Fruit fly (Drosophila melanogaster): ENCODE results near the gene fws.

Gene fws

DNA sequence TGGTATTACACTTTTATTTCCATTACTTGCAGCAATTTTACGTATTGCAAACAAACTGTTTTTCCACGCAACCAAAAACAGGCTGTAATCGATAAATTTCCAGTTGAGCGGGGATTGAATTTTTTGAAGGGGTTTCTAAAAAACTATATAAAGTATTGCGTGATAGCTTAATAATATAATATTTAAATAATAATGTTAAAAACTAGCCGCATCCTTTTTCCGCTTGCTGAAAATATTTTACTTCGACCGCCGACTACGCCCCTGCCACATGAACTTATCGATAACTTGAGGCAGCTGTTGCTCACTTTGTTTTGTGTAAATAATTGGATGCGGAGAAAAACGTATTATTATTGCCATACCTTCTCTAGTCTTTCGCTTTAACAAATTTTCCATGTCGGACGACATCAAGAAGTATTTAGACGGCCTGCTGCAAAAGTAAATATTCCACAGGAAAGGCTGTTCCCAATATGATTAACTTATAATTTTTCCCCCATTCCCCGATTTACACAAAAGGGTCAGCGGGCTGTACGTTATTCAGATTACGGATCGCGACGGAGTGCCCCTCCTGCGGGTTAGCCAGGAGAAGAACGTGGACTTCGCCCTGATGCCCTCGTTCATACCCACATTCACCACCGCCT lies at the start of gene fws, which contains the start of gene Lamtor3 (continued):
- peak; percentile 56 for TF ChIP-seq Dp (GFP tag; optimal IDR thresholded peaks at IDR 0.05)
- peak; percentile 99 for TF ChIP-seq CG2199 (GFP tag; IDR thresholded peaks at IDR 0.05)
- peak; percentile 93 for TF ChIP-seq Hsf (GFP tag; optimal IDR thresholded peaks at IDR 0.05)
- peak; percentile 49 to 77 for TF ChIP-seq chif (GFP tag; optimal IDR thresholded peaks at IDR 0.05)
- TF ChIP-seq CG17385 (GFP tag; optimal IDR thresholded peaks at IDR 0.05) = peak; percentile 96
- no peak for TF ChIP-seq grn (GFP tag; optimal IDR thresholded peaks at IDR 0.05)
- peak; percentile 87 for TF ChIP-seq stwl (tag; optimal IDR thresholded peaks at IDR 0.05)
- TF ChIP-seq abd-A (tag; optimal IDR thresholded peaks at IDR 0.05) = no peak
- peak; percentile 98 for TF ChIP-seq CG1233 (GFP tag; optimal IDR thresholded peaks at IDR 0.05)
- peak; percentile 78 for TF ChIP-seq CG34224 (GFP tag; IDR thresholded peaks at IDR 0.05; ENCODE audit: partially characterized antibody)
- peak in 1 of 2 experiments; percentile 87 for TF ChIP-seq crp (GFP tag; optimal IDR thresholded peaks at IDR 0.05)
- peak; percentile 63; the same call in 2 of the 3 replicates for TF ChIP-seq CG6791 (GFP tag; IDR thresholded peaks at IDR 0.05; ENCODE audit: partially characterized antibody)
- TF ChIP-seq E2f1 (GFP tag; IDR thresholded peaks at IDR 0.05) = peak; percentile 99
- TF ChIP-seq unc-4 (GFP tag; IDR thresholded peaks at IDR 0.05; ENCODE audit: partially characterized antibody) = peak; percentile 52; the same call in 1 of the 2 replicates
- TF ChIP-seq btn (GFP tag; optimal IDR thresholded peaks at IDR 0.05) = peak; percentile 30
- TF ChIP-seq hth (optimal IDR thresholded peaks at IDR 0.05) = no peak
- peak; percentile 97 for TF ChIP-seq lilli (GFP tag; optimal IDR thresholded peaks at IDR 0.05)
- peak; percentile 99 for TF ChIP-seq ken (GFP tag; IDR thresholded peaks at IDR 0.05)
- TF ChIP-seq BtbVII (GFP tag; optimal IDR thresholded peaks at IDR 0.05) = peak; percentile 96
- peak; percentile 52 for TF ChIP-seq pb (GFP tag; optimal IDR thresholded peaks at IDR 0.05)
- peak; percentile 42; the same call in 1 of the 2 replicates for TF ChIP-seq ato (GFP tag; IDR thresholded peaks at IDR 0.05; ENCODE audit: partially characterized antibody)
- TF ChIP-seq dpn (GFP tag; optimal IDR thresholded peaks at IDR 0.05) = peak; percentile 79 to 98
- TF ChIP-seq Myb (GFP tag; optimal IDR thresholded peaks at IDR 0.05) = peak; percentile 70
- TF ChIP-seq CG10274 (GFP tag; optimal IDR thresholded peaks at IDR 0.05) = peak; percentile 84
- peak; percentile 87 for TF ChIP-seq CG3838 (GFP tag; optimal IDR thresholded peaks at IDR 0.05)
- TF ChIP-seq insv (GFP tag; optimal IDR thresholded peaks at IDR 0.05) = no peak
- peak; percentile 85 for TF ChIP-seq shn (GFP tag; optimal IDR thresholded peaks at IDR 0.05)
- TF ChIP-seq CG1024 (GFP tag; IDR thresholded peaks at IDR 0.05) = peak; percentile 95
- TF ChIP-seq repo (GFP tag; optimal IDR thresholded peaks at IDR 0.05) = peak; percentile 53
- no peak for TF ChIP-seq CG1832 (GFP tag; optimal IDR thresholded peaks at IDR 0.05)
- peak; percentile 100 for TF ChIP-seq slbo (GFP tag; IDR thresholded peaks at IDR 0.05)
- peak; percentile 99 for TF ChIP-seq Xrp1 (GFP tag; IDR thresholded peaks at IDR 0.05)
- TF ChIP-seq otp (GFP tag; IDR thresholded peaks at IDR 0.05) = peak; percentile 98
- TF ChIP-seq CG12104 (GFP tag; optimal IDR thresholded peaks at IDR 0.05) = peak; percentile 87
- TF ChIP-seq B-H1 (GFP tag; IDR thresholded peaks at IDR 0.05) = peak; percentile 99
- peak; percentile 73 for TF ChIP-seq gro (GFP tag; optimal IDR thresholded peaks at IDR 0.05)
- peak; percentile 99 for TF ChIP-seq PHDP (tag; optimal IDR thresholded peaks at IDR 0.05)
- TF ChIP-seq salm (tag; optimal IDR thresholded peaks at IDR 0.05) = peak; percentile 96
- TF ChIP-seq CG1529 (GFP tag; optimal IDR thresholded peaks at IDR 0.05) = peak; percentile 97
- peak; percentile 62 for TF ChIP-seq Scr (GFP tag; IDR thresholded peaks at IDR 0.05; ENCODE audit: partially characterized antibody)
- peak; percentile 99 for TF ChIP-seq so (GFP tag; IDR thresholded peaks at IDR 0.05)
- TF ChIP-seq CG9727 (GFP tag; optimal IDR thresholded peaks at IDR 0.05) = peak; percentile 97
- TF ChIP-seq CG7357 (GFP tag; IDR thresholded peaks at IDR 0.05) = peak; percentile 97
- TF ChIP-seq ttk (GFP tag; IDR thresholded peaks at IDR 0.05) = peak; percentile 99
- TF ChIP-seq bowl (GFP tag; IDR thresholded peaks at IDR 0.05) = peak; percentile 98
- peak; percentile 75 for TF ChIP-seq Ets97D (GFP tag; optimal IDR thresholded peaks at IDR 0.05)
- TF ChIP-seq az2 (GFP tag; optimal IDR thresholded peaks at IDR 0.05) = peak; percentile 98
- TF ChIP-seq CG3726 (GFP tag; IDR thresholded peaks at IDR 0.05) = peak; percentile 98
- TF ChIP-seq CG7372 (GFP tag; IDR thresholded peaks at IDR 0.05) = peak; percentile 99
- TF ChIP-seq CG31441 (GFP tag; IDR thresholded peaks at IDR 0.05) = peak; percentile 98

All from whole organism, embryonic.